Worm (Caenorhabditis elegans): ENCODE results near the gene ppk-3.

DNA sequence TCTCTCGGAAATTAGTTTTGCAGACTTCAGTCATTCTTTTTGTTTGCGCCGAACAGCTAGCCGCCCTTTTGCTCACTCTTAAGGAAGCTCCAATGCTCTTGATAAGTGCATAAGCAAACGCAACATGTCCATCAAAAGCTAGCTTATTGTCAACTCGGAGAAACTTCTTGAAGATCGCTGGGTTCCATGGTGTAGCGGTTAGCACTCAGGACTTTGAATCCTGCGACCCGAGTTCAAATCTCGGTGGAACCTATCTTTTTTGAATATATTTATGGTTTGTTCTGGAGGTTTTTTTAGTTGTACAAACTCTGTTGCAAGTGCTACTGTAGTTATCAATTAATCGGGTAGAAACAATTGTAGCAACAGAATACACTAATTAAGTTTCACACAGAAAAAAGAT lies 37.9 kb downstream of the ppk-3 start:
- TF ChIP-seq ceh-36 (tag; optimal IDR thresholded peaks at IDR 0.05) (no peak), ceh-13 (GFP tag; optimal IDR thresholded peaks at IDR 0.05) (no peak), sea-1 (GFP tag; conservative IDR thresholded peaks at IDR 0.05) (no peak), flt-1 (GFP tag; IDR thresholded peaks at IDR 0.05) (no peak), pes-1 (GFP tag; IDR thresholded peaks at IDR 0.05) (no peak), ama-1 (optimal IDR thresholded peaks at IDR 0.05) (no peak), tbx-37 (GFP tag; conservative IDR thresholded peaks at IDR 0.05) (no peak), tbx-11 (GFP tag; IDR thresholded peaks at IDR 0.05) (no peak), scrt-1 (GFP tag; IDR thresholded peaks at IDR 0.05) (no peak), hmg-4 (GFP tag; optimal IDR thresholded peaks at IDR 0.05) (no peak)
